Worm (Caenorhabditis elegans): ENCODE data around the gene sre-3.

sre-3 gene

ce11 chrII:7392052-7392694 lies 6.6 kb downstream of the sre-3 start (continued):
- peak in 2 of 3 experiments; percentile 45 for TF ChIP-seq elt-3 (tag; optimal IDR thresholded peaks at IDR 0.05)
- peak; percentile 6 for TF ChIP-seq nhr-43 (tag; optimal IDR thresholded peaks at IDR 0.05; ENCODE audit: poor library complexity, severe bottlenecking)
- TF ChIP-seq unc-39 (tag; optimal IDR thresholded peaks at IDR 0.05): no peak
- no peak for TF ChIP-seq ama-1 (optimal IDR thresholded peaks at IDR 0.05)
- TF ChIP-seq lin-15B (tag; optimal IDR thresholded peaks at IDR 0.05): peak; percentile 43
- no peak for TF ChIP-seq sea-2 (GFP tag; optimal IDR thresholded peaks at IDR 0.05)

ce11 chrII:7393393-7393792 lies 7.9 kb downstream of the sre-3 start:
- TF ChIP-seq ama-1 (optimal IDR thresholded peaks at IDR 0.05) (peak; percentile 76), pha-4 (tag; optimal IDR thresholded peaks at IDR 0.05) (peak; percentile 16), R02D3.7 (tag; optimal IDR thresholded peaks at IDR 0.05) (no peak), nhr-23 (tag; optimal IDR thresholded peaks at IDR 0.05) (peak; percentile 24), nhr-25 (tag; optimal IDR thresholded peaks at IDR 0.05) (peak; percentile 48)

- TF ChIP-seq ceh-16 (tag; optimal IDR thresholded peaks at IDR 0.05) (no peak), snpc-4 (tag; optimal IDR thresholded peaks at IDR 0.05) (no peak), mml-1 (tag; optimal IDR thresholded peaks at IDR 0.05) (no peak), nhr-25 (tag; optimal IDR thresholded peaks at IDR 0.05) (peak; percentile 28), elt-2 (tag; optimal IDR thresholded peaks at IDR 0.05) (peak; percentile 12), ztf-11 (tag; optimal IDR thresholded peaks at IDR 0.05) (no peak), fos-1 (tag; optimal IDR thresholded peaks at IDR 0.05) (no peak), skn-1 (tag; optimal IDR thresholded peaks at IDR 0.05) (no peak), daf-12 (tag; optimal IDR thresholded peaks at IDR 0.05) (no peak), tbx-2 (tag; optimal IDR thresholded peaks at IDR 0.05) (no peak), zag-1 (tag; optimal IDR thresholded peaks at IDR 0.05) (no peak), ZK546.5 (tag; optimal IDR thresholded peaks at IDR 0.05) (no peak), nhr-67 (tag; optimal IDR thresholded peaks at IDR 0.05) (no peak), elt-1 (tag; optimal IDR thresholded peaks at IDR 0.05) (no peak)
These were observed 8.6 kb downstream of the sre-3 start for ce11 chrII:7393922-7394689.

- TF ChIP-seq ZK546.5 (tag; optimal IDR thresholded peaks at IDR 0.05) (no peak), ama-1 (optimal IDR thresholded peaks at IDR 0.05) (peak; percentile 42)
These were observed 9.1 kb downstream of the sre-3 start, which contains the start of gene bath-44 for ce11 chrII:7394690-7395054. Gene bath-44 (plus strand): TSS chrII:7394955.

- no peak for TF ChIP-seq R02D3.7 (tag; optimal IDR thresholded peaks at IDR 0.05)
- TF ChIP-seq elt-3 (tag; optimal IDR thresholded peaks at IDR 0.05): no peak
- no peak for TF ChIP-seq nhr-25 (tag; optimal IDR thresholded peaks at IDR 0.05)
- TF ChIP-seq nhr-28 (tag; optimal IDR thresholded peaks at IDR 0.05): no peak
These were observed 10.5 kb downstream of the sre-3 start for ce11 chrII:7396081-7396480.

ce11 chrII:7397273-7397840 lies 11.8 kb downstream of the sre-3 start:
- TF ChIP-seq elt-1 (tag; optimal IDR thresholded peaks at IDR 0.05): peak; percentile 31
- no peak for TF ChIP-seq zag-1 (tag; optimal IDR thresholded peaks at IDR 0.05)
- TF ChIP-seq nhr-23 (tag; optimal IDR thresholded peaks at IDR 0.05): peak; percentile 39
- peak; percentile 11 for TF ChIP-seq ceh-28 (tag; optimal IDR thresholded peaks at IDR 0.05)
- no peak for TF ChIP-seq elt-2 (tag; optimal IDR thresholded peaks at IDR 0.05)
- peak; percentile 13 for TF ChIP-seq lsy-12 (tag; optimal IDR thresholded peaks at IDR 0.05)
- TF ChIP-seq mdl-1 (tag; optimal IDR thresholded peaks at IDR 0.05): no peak
- peak; percentile 72 for TF ChIP-seq ama-1 (optimal IDR thresholded peaks at IDR 0.05)

- no peak for TF ChIP-seq lsy-12 (tag; optimal IDR thresholded peaks at IDR 0.05)
- TF ChIP-seq lin-15B (tag; optimal IDR thresholded peaks at IDR 0.05): no peak
- TF ChIP-seq ceh-9 (tag; optimal IDR thresholded peaks at IDR 0.05): no peak
- no peak for TF ChIP-seq nhr-43 (tag; optimal IDR thresholded peaks at IDR 0.05; ENCODE audit: poor library complexity, severe bottlenecking)
- TF ChIP-seq lin-39 (tag; optimal IDR thresholded peaks at IDR 0.05): no peak
- TF ChIP-seq nhr-23 (tag; optimal IDR thresholded peaks at IDR 0.05): no peak
- no peak for TF ChIP-seq tbx-2 (tag; optimal IDR thresholded peaks at IDR 0.05)
- no peak for TF ChIP-seq nhr-67 (tag; optimal IDR thresholded peaks at IDR 0.05)
- TF ChIP-seq sea-2 (GFP tag; optimal IDR thresholded peaks at IDR 0.05): no peak
- TF ChIP-seq daf-12 (tag; optimal IDR thresholded peaks at IDR 0.05): no peak
- no peak for TF ChIP-seq skn-1 (tag; optimal IDR thresholded peaks at IDR 0.05)
- no peak for TF ChIP-seq egl-27 (tag; optimal IDR thresholded peaks at IDR 0.05)
- no peak for TF ChIP-seq ZK546.5 (tag; optimal IDR thresholded peaks at IDR 0.05)
- TF ChIP-seq unc-62 (GFP tag; optimal IDR thresholded peaks at IDR 0.05): no peak
- TF ChIP-seq nhr-12 (tag; optimal IDR thresholded peaks at IDR 0.05): no peak
- no peak for TF ChIP-seq fkh-2 (tag; optimal IDR thresholded peaks at IDR 0.05)
- TF ChIP-seq ztf-4 (tag; optimal IDR thresholded peaks at IDR 0.05): no peak
- no peak for TF ChIP-seq eor-1 (tag; optimal IDR thresholded peaks at IDR 0.05)
- TF ChIP-seq hmg-11 (tag; optimal IDR thresholded peaks at IDR 0.05): no peak
These were observed 13.2 kb downstream of the sre-3 start, which contains the start of gene C07D10.1 for ce11 chrII:7398712-7399111. Gene C07D10.1 (plus strand): TSS chrII:7399012.

Data from whole organism, L3 larva.